Fruit fly (Drosophila melanogaster) whole organism, prepupa: Measurements from ENCODE around the gene CG31068.

ENCODE experiments used
- Blimp-1 ChIP-seq: fragments of 200-800 bp; sonication (Bioruptor generic); optimal IDR thresholded peaks from 3 replicates; lab custom pipeline; 2017; ENCODE audit warnings: missing biosample characterization, missing genetic modification characterization, mild to moderate bottlenecking, moderate library complexity, missing genetic modification reagents
- CG10631 ChIP-seq: fragments of 200-800 bp; sonication (Bioruptor generic); optimal IDR thresholded peaks from 2 replicates; lab custom pipeline; 2016; ENCODE audit warnings: missing biosample characterization, missing genetic modification characterization
- CG11294 ChIP-seq: fragments of 200-800 bp; sonication (Bioruptor generic); IDR thresholded peaks from 2 replicates; pipeline ENCODE4 v1.3.6; 2022; ENCODE audit warnings: missing biosample characterization, missing genetic modification characterization
- CG11762 ChIP-seq: fragments of 200-800 bp; sonication (Bioruptor generic); optimal IDR thresholded peaks from 3 replicates; lab custom pipeline; 2016; ENCODE audit warnings: missing biosample characterization, missing genetic modification characterization; ENCODE audit not compliant: insufficient read depth
- CG1621 ChIP-seq: fragments of 200-800 bp; sonication (Bioruptor generic); optimal IDR thresholded peaks from 3 replicates; lab custom pipeline; 2018; ENCODE audit warnings: missing biosample characterization, mild to moderate bottlenecking, missing genetic modification characterization
- CG16779 ChIP-seq: fragments of 200-800 bp; sonication (Bioruptor generic); optimal IDR thresholded peaks from 3 replicates; lab custom pipeline; 2017; ENCODE audit warnings: missing biosample characterization, mild to moderate bottlenecking, missing genetic modification characterization
- CG3032 ChIP-seq: fragments of 200-800 bp; optimal IDR thresholded peaks from 2 replicates; lab custom pipeline; 2019; ENCODE audit warnings: missing biosample characterization, mild to moderate bottlenecking, missing genetic modification characterization, moderate library complexity
- CG31627 ChIP-seq: fragments of 200-800 bp; sonication (Bioruptor generic); optimal IDR thresholded peaks from 3 replicates; lab custom pipeline; 2016; ENCODE audit warnings: missing biosample characterization, missing genetic modification characterization
- CG34406 ChIP-seq: fragments of 200-800 bp; sonication (Bioruptor generic); optimal IDR thresholded peaks from 3 replicates; lab custom pipeline; 2016; ENCODE audit warnings: missing biosample characterization, missing genetic modification characterization
- CG3919 ChIP-seq: fragments of 200-800 bp; sonication (Bioruptor generic); optimal IDR thresholded peaks from 3 replicates; lab custom pipeline; 2016; ENCODE audit warnings: missing biosample characterization, missing genetic modification characterization
- CG4318 ChIP-seq: fragments of 200-800 bp; sonication (Bioruptor generic); optimal IDR thresholded peaks from 3 replicates; lab custom pipeline; 2017; ENCODE audit warnings: missing biosample characterization, mild to moderate bottlenecking, missing genetic modification characterization
- CG6276 ChIP-seq: fragments of 200-800 bp; sonication (Bioruptor generic); optimal IDR thresholded peaks from 2 replicates; lab custom pipeline; 2017; ENCODE audit warnings: missing biosample characterization, mild to moderate bottlenecking, missing genetic modification characterization
- CG6792 ChIP-seq: fragments of 200-800 bp; sonication (Bioruptor generic); optimal IDR thresholded peaks from 3 replicates; lab custom pipeline; 2016; ENCODE audit warnings: missing biosample characterization, missing genetic modification characterization
- CG6808 ChIP-seq: fragments of 200-800 bp; sonication (Bioruptor generic); optimal IDR thresholded peaks from 3 replicates; lab custom pipeline; 2017; ENCODE audit warnings: missing biosample characterization, missing genetic modification characterization, mild to moderate bottlenecking, moderate library complexity, missing genetic modification reagents
- CG7368 ChIP-seq: fragments of 200-800 bp; sonication (Bioruptor generic); optimal IDR thresholded peaks from 3 replicates; lab custom pipeline; 2016; ENCODE audit warnings: missing biosample characterization, missing genetic modification characterization
- CG8119 ChIP-seq: fragments of 200-800 bp; sonication (Bioruptor generic); IDR thresholded peaks from 3 replicates; pipeline ENCODE4 v1.3.6; 2022; ENCODE audit warnings: missing biosample characterization, missing genetic modification characterization
- Eip93F ChIP-seq: fragments of 200-800 bp; sonication (Bioruptor generic); optimal IDR thresholded peaks from 2 replicates; lab custom pipeline; 2016; ENCODE audit warnings: missing biosample characterization, mild to moderate bottlenecking, missing genetic modification characterization
- Gug ChIP-seq: fragments of 200-800 bp; sonication (Bioruptor generic); IDR thresholded peaks from 2 replicates; pipeline ENCODE4 v1.3.6; 2022; ENCODE audit warnings: missing biosample characterization, missing genetic modification characterization
- Hr38 ChIP-seq: sonication (Bioruptor generic); optimal IDR thresholded peaks from 2 replicates; lab custom pipeline; 2016; ENCODE audit warnings: missing biosample characterization, missing genetic modification characterization
- Met ChIP-seq: fragments of 200-800 bp; sonication (Bioruptor generic); optimal IDR thresholded peaks from 3 replicates; lab custom pipeline; 2016; ENCODE audit warnings: missing biosample characterization, missing genetic modification characterization
- OdsH ChIP-seq: fragments of 200-800 bp; sonication (Bioruptor generic); optimal IDR thresholded peaks from 3 replicates; lab custom pipeline; 2016; ENCODE audit warnings: missing biosample characterization, missing genetic modification characterization
- Smox ChIP-seq: fragments of 200-800 bp; sonication (Bioruptor generic); optimal IDR thresholded peaks from 3 replicates; lab custom pipeline; 2016; ENCODE audit warnings: missing biosample characterization, missing genetic modification characterization
- Sox102F ChIP-seq: fragments of 200-800 bp; sonication (Bioruptor generic); optimal IDR thresholded peaks from 2 replicates; lab custom pipeline; 2016; ENCODE audit warnings: missing biosample characterization, mild to moderate bottlenecking, missing genetic modification characterization
- Sox14 ChIP-seq: fragments of 200-800 bp; sonication (Bioruptor generic); optimal IDR thresholded peaks from 3 replicates; lab custom pipeline; 2016; ENCODE audit warnings: missing biosample characterization, missing genetic modification characterization
- Sox15 ChIP-seq: fragments of 200-800 bp; sonication (Bioruptor generic); optimal IDR thresholded peaks from 3 replicates; lab custom pipeline; 2016; ENCODE audit warnings: missing biosample characterization, missing genetic modification characterization
- achi ChIP-seq: fragments of 200-800 bp; sonication (Bioruptor generic); optimal IDR thresholded peaks from 3 replicates; lab custom pipeline; 2016; ENCODE audit warnings: missing biosample characterization, missing genetic modification characterization
- cyc ChIP-seq: fragments of 200-800 bp; sonication (Bioruptor generic); optimal IDR thresholded peaks from 3 replicates; lab custom pipeline; 2016; ENCODE audit warnings: missing biosample characterization, missing genetic modification characterization
- dsx ChIP-seq: fragments of 200-800 bp; optimal IDR thresholded peaks from 3 replicates; lab custom pipeline; 2019; ENCODE audit warnings: missing biosample characterization, mild to moderate bottlenecking, missing genetic modification characterization, moderate library complexity; ENCODE audit not compliant: poor library complexity, severe bottlenecking
- eg ChIP-seq: fragments of 200-800 bp; sonication (Bioruptor generic); IDR thresholded peaks from 3 replicates; pipeline ENCODE4 v1.3.6; 2022; ENCODE audit warnings: missing biosample characterization, missing genetic modification characterization
- esn ChIP-seq: fragments of 200-800 bp; sonication (Bioruptor generic); optimal IDR thresholded peaks from 2 replicates; lab custom pipeline; 2016; ENCODE audit warnings: missing biosample characterization, mild to moderate bottlenecking, missing genetic modification characterization, moderate library complexity
- fd59A ChIP-seq: fragments of 200-800 bp; sonication (Bioruptor generic); optimal IDR thresholded peaks from 2 replicates; lab custom pipeline; 2017; ENCODE audit warnings: missing biosample characterization, mild to moderate bottlenecking, missing genetic modification characterization, missing genetic modification reagents
- fkh ChIP-seq: fragments of 200-800 bp; sonication (Bioruptor generic); optimal IDR thresholded peaks from 3 replicates; lab custom pipeline; 2017; ENCODE audit warnings: missing biosample characterization, mild to moderate bottlenecking, missing genetic modification characterization, moderate library complexity
- net ChIP-seq: fragments of 200-800 bp; sonication (Bioruptor generic); optimal IDR thresholded peaks from 3 replicates; lab custom pipeline; 2016; ENCODE audit warnings: missing biosample characterization, missing genetic modification characterization
- pdm3 ChIP-seq: fragments of 200-800 bp; sonication (Bioruptor generic); optimal IDR thresholded peaks from 3 replicates; lab custom pipeline; 2016; ENCODE audit warnings: missing biosample characterization, missing genetic modification characterization
- salr ChIP-seq, 2 experiments: fragments of 200-800 bp; sonication (Bioruptor generic); optimal IDR thresholded peaks; 3 replicates each; lab custom pipeline; 2016 to 2018; ENCODE audit warnings: missing biosample characterization in 2 of 2, missing genetic modification characterization in 2 of 2, mild to moderate bottlenecking in 1 of 2
- ss ChIP-seq, 2 experiments: fragments of 200-800 bp; sonication (Bioruptor generic); optimal IDR thresholded peaks; 2 replicates in 1 of 2; 3 replicates in 1 of 2; lab custom pipeline; 2017 to 2018; ENCODE audit warnings: mild to moderate bottlenecking in 2 of 2, missing biosample characterization in 2 of 2, missing genetic modification characterization in 2 of 2, moderate library complexity in 1 of 2
- svp ChIP-seq: fragments of 200-800 bp; sonication (Bioruptor generic); peaks from one replicate; lab custom pipeline; 2016; ENCODE audit warnings: missing biosample characterization, missing genetic modification characterization
- topi ChIP-seq: fragments of 200-800 bp; sonication (Bioruptor generic); optimal IDR thresholded peaks from 3 replicates; lab custom pipeline; 2016; ENCODE audit warnings: missing biosample characterization, missing genetic modification characterization
- vri ChIP-seq: fragments of 200-800 bp; sonication (Bioruptor generic); optimal IDR thresholded peaks from 3 replicates; lab custom pipeline; 2016; ENCODE audit warnings: missing biosample characterization, mild to moderate bottlenecking, missing genetic modification characterization

Gene CG31068

dm6 chr3R:27282286-27282685 lies 48.8 kb downstream of the CG31068 start, which contains the start of gene mrt (continued):
- TF ChIP-seq vri (GFP tag; lab: Kevin White, UChicago) (peak; percentile 31), CG11762 (GFP tag; lab: Kevin White, UChicago) (peak; percentile 44), CG16779 (tag; lab: Kevin White, UChicago) (no peak), esn (peak; percentile 66), OdsH (GFP tag; lab: Kevin White, UChicago) (peak; percentile 72), fd59A (GFP tag; lab: Kevin White, UChicago) (peak; percentile 26), fkh (no peak), svp (peak; percentile 71), CG1621 (no peak), CG8119 (GFP tag; lab: Robert Waterston, UW) (peak; percentile 61; the same call in 2 of the 3 replicates), salr (GFP tag; optimal IDR thresholded peaks at IDR 0.05; lab: Kevin White, UChicago) (peak; percentile 15 to 71), Smox (peak; percentile 54), Sox14 (GFP tag; lab: Kevin White, UChicago) (peak; percentile 59), cyc (GFP tag; lab: Kevin White, UChicago) (peak; percentile 58), Sox15 (GFP tag; lab: Kevin White, UChicago) (peak; percentile 48), CG34406 (GFP tag; lab: Kevin White, UChicago) (peak; percentile 14), net (GFP tag; lab: Kevin White, UChicago) (peak; percentile 51), Met (peak; percentile 48), CG4318 (GFP tag; lab: Kevin White, UChicago) (peak; percentile 52), CG7368 (peak; percentile 15), CG10631 (GFP tag; lab: Kevin White, UChicago) (peak; percentile 54), eg (GFP tag; lab: Robert Waterston, UW) (peak; percentile 66; the same call in 2 of the 3 replicates), topi (peak; percentile 61), CG6792 (GFP tag; lab: Kevin White, UChicago) (peak; percentile 50), CG11294 (GFP tag; lab: Robert Waterston, UW) (peak; percentile 26; the same call in 1 of the 2 replicates), Eip93F (GFP tag; lab: Kevin White, UChicago) (no peak), Gug (GFP tag; lab: Robert Waterston, UW) (peak; percentile 36; the same call in 1 of the 2 replicates), dsx (GFP tag; lab: Kevin White, UChicago) (peak; percentile 31), CG6808 (GFP tag; lab: Kevin White, UChicago) (peak; percentile 39), achi (GFP tag; lab: Kevin White, UChicago) (peak; percentile 50), CG3032 (tag; lab: Kevin White, UChicago) (peak; percentile 60), CG31627 (GFP tag; lab: Kevin White, UChicago) (peak; percentile 67), CG6276 (GFP tag; lab: Kevin White, UChicago) (peak; percentile 62), ss (GFP tag; optimal IDR thresholded peaks at IDR 0.05; lab: Kevin White, UChicago) (no peak), CG3919 (GFP tag; lab: Kevin White, UChicago) (peak; percentile 40), pdm3 (GFP tag; lab: Kevin White, UChicago) (peak; percentile 70), Sox102F (GFP tag; lab: Kevin White, UChicago) (peak; percentile 53), Blimp-1 (GFP tag; lab: Kevin White, UChicago) (peak; percentile 5), Hr38 (GFP tag; lab: Kevin White, UChicago) (no peak)

- TF ChIP-seq CG1621 (peak; percentile 2), CG6808 (GFP tag; lab: Kevin White, UChicago) (peak; percentile 71), Eip93F (GFP tag; lab: Kevin White, UChicago) (peak; percentile 9), vri (GFP tag; lab: Kevin White, UChicago) (no peak)
- TF ChIP-seq, all 60 proteins: peak for 3
Measured at dm6 chr3R:27283645-27284044, 50.1 kb downstream of the CG31068 start, which contains the start of gene CG3368. Gene CG3368, plus strand, starts transcription at chr3R:27283780.
